Fruit fly (Drosophila melanogaster): Measurements from ENCODE around the gene spo.

Gene spo

DNA sequence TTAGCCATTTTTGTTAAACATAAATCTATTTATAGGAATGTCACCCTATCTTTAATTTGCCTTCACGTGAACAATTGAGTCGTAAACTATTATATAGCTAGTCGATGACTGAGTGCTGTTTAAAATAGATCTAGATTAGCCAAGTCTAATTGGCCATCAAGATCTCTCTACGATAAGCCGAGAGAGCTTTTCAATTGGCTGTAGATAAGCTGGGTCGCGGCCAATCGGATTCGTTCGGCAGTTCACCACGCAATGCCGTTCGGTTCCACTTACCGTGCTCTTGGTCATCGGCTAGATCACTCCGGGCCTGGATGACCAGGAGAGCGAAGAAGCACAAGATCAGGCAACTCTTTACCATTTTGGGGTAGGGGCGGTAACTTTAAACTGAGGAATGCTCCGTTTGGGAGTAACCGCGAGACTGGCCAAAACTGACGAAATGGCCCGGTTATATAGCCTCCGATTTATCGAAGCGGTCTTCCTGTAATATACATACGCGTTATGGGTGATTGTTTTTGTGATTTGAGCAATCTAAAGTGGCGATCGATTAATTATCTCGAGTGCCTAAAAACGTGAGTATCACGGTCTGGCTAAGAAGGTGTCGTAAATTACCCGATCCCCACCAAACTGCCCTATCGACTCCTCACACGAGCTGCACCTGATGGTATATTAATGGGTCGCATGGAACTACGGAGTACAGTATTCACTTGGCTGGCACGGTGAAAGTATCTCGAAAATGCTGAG is 2.7 kb upstream of the spo start, which contains the start of the genes Alp10 and Alp9:
TSS of gene Alp10 (minus strand) at position 420 of the 741 bp plus-strand sequence.
TSS of gene Alp9 (plus strand) at position 690 of the 741 bp plus-strand sequence.
- TF ChIP-seq noc (tag; optimal IDR thresholded peaks at IDR 0.05), result no peak

DNA sequence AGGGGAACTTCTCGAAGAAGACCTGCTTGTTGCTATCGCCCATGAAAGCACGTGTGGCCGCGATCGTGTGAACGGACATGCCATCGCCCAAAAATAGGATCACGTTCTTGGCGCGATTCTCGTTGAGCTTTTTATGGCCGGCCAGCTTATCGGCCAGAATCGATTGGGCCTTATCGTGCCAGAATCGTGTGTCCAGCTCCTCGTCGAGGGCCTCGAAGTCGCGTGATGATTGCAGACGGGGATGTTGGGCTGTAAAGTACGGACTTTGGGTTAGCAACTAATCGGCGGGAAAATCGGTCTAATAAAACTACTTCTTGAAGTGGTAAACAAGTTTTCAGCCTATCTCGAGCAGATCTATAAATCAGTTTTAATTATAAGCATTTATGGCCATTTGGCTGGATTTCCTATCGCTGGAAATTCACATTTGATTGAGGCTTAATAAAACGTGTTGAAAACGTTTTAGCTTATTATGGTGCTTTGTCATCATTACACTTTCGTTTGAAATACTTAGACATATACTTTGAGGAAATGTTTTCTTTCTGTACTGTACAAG is 1.9 kb upstream of the spo start:
- TF ChIP-seq noc (tag; optimal IDR thresholded peaks at IDR 0.05), result no peak

DNA sequence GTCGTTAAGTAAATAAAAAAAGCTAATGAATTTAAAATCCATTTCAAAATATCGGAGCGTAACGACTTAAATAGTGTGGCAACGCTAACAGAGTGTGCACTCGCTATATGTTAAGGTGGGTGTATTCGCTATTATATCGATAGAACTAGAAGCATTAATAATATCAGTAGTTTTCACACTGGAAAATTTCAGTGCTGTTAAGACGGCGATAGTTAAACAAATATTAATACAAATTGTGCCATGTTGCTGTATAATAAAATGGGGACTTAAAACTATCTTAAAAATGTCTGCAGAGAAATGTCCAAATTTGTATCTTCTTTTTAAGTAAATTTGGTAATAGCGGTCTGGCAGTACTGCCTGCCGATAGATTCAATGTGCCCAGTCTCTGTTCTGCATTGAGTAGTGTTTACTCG is 9.1 kb downstream of the spo start:
- no peak for TF ChIP-seq noc (tag; optimal IDR thresholded peaks at IDR 0.05)

DNA sequence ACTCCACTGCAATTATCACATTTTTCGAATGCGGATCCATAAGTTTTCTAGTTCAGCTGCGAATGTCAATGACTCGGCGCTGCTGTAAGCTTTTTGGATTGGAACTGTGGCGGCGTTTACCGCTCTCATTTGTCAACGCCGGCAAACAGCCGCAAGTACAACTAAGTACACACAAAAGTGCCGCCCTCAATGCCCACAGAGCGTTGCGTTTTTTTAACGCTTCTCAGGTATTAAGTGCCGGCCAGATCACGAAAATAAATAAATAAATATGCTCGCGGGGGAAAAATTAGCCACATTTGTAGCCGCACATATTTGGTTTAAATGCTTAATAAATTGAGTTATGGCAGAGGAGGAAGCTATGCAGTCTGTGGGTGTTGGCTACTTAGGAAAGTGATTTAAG is 10.8 kb downstream of the spo start:
- TF ChIP-seq noc (tag; optimal IDR thresholded peaks at IDR 0.05), result no peak

DNA sequence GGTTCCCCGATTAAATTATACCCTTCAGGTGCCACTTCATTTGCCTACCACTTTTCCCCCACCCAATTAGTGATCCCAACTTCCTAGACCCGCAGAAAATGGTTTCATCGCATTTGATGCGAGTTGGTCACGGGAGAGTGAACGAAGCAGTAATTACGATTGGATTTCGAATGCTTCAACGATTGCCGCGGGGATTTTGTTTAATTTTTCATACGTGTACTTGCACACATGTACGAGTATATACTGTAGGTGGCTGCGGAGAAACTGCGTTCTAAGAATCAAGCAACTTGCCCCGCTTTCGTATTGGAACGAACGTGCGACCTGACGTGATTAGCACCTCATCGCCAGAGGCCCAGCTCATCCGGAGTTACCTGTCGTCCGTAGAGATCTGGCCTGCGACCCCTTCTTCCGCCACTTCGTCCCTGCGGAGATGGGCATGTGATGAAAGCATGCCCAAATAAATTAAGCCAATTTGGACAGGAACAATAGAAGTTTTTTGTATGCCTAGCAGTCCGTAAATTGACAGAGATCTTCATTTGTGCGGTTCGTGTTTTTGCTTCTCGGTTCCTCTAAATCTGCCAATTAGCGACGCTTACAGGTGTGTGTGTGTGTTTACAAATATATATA is 11.8 kb downstream of the spo start:
- no peak for TF ChIP-seq noc (tag; optimal IDR thresholded peaks at IDR 0.05)

DNA sequence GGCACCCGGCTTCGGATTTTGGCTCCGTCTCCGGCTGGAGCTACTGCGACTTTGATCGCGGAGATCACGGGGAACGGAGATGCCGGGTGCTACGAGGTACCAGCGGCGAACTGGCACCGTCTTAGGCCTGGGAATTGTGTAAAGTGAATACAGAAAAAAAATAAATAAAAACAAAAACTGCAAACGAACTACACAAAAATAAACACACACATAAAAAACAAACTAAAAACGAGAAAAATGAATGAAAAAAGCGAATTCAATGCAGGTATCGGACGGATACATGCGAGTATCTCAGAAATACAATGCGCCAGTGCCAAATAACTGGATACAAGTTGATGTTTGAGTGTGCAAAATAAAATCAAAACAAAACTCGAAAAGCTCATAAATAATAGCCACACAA is 12.6 kb downstream of the spo start:
- TF ChIP-seq noc (tag; optimal IDR thresholded peaks at IDR 0.05), result peak; percentile 18

DNA sequence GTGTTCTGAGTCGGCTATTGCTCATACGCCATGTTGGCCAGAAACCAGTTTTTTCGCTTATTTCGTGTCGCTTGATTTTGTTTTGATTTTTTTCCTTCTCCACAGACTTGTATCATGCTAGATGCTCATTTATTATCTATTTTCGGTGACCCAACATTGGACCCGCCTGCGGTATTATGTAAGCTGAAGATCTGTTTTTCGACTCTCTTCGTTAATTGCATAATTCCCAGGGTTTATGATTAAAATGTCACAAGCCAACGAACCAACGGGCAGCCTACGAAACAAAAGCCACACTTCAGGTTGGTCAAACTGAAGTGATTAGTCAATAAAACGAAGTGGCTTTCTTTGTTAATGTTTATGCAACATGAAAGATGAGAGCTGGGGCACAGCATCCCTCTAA is 13.8 kb downstream of the spo start:
- no peak for TF ChIP-seq noc (tag; optimal IDR thresholded peaks at IDR 0.05)

DNA sequence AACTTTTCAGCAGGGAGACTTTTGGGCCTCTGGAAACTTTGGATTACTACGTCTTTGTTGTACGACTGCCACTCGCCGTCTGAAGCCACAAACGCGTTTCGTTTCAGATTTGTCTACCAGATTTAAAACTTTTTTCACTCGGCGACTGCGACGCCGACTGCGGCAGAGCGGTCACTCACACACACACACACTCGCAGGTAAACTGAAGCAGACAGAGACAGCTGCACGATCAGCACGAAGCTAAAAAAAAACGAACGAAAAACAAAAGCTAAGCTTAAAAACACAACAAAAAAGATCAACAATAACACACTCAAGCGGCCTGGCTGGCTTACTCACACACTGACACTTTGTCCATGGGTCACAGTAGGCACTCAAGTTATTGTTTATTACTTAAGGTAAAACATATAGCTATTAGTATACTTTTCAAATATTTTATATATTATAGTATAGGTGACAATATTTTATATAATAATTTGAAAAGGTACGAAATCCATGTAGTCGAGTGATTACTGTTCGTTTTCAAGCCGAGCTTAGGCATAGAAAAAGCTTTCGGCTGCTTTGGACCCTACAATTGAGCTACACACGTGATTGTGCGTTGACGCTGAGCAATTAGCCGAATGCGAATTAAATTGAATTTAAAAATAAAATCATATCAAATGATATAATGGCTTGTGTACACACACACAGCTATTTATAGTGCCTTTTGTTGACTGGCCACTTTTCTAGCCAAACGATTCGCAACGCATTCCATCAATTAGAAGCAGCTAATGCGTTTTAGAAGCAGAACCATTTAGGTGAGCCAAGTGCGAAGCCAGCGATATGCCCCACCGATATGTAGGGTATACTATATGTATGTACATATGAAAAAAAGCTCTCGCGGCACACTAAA is 14.9 kb downstream of the spo start, which contains the start of gene Msr-110:
TSS of gene Msr-110 (minus strand) at position 99 of the 889 bp plus-strand sequence.
- TF ChIP-seq noc (tag; optimal IDR thresholded peaks at IDR 0.05), result peak; percentile 92

DNA sequence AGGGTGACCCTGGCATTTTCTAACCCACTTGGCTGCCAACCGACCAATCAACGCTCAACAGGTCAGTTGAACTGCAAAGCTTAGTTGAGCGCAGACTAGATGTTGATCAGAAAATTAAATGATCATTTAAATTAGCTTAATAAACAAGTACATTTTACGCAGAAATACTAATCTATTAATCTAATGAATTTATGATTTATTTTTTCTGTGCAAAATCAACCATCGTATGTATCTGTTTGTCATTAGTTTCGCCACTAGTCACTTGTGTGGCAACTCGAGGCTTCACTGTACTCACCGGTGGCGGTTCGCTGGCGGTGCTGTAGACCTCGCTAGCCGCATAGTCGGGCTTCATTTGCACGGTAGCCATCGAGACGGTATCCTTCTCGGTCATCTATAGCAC is 15.8 kb downstream of the spo start:
- TF ChIP-seq noc (tag; optimal IDR thresholded peaks at IDR 0.05), result no peak

DNA sequence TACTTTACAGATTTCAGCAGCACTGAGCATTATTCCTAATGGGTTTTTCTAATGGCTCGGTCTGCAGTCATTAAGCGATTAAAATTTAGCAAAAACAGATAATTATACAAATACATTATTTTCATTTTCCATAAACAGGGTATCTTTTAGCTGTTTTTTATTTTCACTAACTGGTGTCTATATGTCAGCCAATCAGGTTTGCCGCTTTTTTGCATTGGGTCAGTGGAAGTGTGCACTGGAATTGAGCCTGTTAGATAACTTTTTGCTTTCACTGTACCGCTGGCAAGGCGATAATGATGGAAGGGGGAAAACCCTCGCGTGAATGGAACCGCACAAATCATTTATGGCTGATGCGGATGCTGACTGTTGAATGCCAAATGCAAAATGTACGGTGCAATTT is 16.8 kb downstream of the spo start:
- no peak for TF ChIP-seq noc (tag; optimal IDR thresholded peaks at IDR 0.05)

DNA sequence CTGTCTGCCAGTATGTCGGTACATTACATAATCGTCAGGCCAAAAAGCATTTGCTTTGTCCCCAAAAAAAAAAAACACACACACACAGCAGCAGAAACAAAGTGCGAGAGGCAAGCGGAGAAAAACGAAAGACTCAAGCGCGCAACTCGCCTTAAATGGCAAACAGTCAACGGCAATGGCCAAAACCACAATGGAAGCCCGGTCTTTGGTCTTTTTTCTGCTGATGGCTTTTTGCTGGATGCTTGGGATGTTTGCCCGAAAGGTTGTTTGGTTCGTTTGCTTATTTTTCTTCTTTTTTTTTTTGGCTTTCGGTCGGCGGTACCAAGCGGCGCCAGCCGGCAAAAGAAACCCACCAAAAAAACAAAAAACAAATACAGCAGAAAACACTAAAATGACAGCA is 21.3 kb downstream of the spo start:
- TF ChIP-seq noc (tag; optimal IDR thresholded peaks at IDR 0.05), result no peak

DNA sequence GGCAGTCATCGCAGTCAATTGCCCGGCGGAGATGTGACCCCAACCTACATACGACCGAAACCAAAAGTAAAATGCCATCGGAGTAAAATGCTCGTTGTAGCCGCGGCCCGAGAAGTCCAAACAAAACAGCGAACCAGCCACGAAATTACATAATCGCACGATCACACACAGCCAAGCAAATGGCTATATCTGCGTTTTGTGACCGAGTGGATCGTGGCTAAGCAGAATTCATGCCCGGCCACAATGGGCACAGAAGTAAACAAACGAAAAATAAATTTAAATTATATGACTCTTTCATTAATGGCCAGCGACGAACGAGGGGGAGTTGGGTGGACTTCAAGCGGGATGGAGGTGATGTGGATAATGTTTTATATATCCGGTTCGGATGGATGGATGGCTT is 22.6 kb downstream of the spo start:
- TF ChIP-seq noc (tag; optimal IDR thresholded peaks at IDR 0.05), result no peak

DNA sequence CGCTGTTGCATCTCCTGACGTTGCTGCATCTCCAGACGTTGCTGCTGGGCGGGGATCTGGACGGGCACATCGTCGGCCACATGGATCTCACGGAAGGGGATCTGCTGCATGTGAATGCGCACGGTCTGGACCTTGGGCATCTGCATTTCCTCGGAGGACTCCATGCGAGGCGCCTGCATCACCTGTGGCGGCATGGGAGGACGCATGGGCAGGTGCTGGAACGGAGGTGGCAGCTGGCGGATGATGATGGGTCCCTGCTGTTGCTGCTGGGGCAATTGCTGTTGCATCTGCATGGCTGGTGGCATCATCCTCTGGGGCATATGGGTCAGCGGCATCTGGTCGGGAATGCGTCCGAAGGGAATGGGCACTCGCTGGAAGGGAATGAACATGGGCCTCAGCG is 24.0 kb downstream of the spo start:
- no peak for TF ChIP-seq noc (tag; optimal IDR thresholded peaks at IDR 0.05)

DNA sequence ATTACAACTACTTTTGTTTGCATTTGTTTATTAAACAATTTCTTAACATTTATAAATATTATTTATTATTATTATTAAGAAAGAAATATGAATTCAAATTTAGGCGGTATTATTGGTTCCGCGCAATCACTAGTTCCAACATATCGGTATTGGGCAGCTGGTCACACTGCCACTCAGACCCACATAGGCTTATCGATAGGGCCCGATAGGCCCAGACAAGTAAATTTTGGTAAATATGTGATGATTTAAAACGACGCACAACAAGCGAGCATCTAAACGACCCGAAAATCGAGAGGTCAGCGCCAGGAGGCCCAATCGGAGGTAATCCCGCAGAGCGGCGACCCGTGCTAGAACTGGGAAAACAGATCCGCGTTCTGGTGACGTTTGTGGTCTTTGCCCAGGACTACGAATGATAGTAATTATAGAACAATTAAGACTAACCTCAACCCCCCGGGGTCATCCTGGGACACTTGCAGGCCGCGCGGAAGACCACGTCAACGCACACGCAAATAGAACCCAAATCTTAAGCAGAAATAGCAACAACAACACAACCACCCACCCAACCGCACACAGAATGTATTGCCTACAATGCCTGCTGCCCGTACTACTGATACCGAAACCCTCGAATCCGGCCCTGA is 27.2 kb downstream of the spo start, which contains the start of gene bc10:
TSS of gene bc10 (plus strand) at position 181 of the 638 bp plus-strand sequence.
- no peak for TF ChIP-seq noc (tag; optimal IDR thresholded peaks at IDR 0.05)

All from whole organism, larva.